Worm (Caenorhabditis elegans): ENCODE measurements around the gene srz-72.

DNA sequence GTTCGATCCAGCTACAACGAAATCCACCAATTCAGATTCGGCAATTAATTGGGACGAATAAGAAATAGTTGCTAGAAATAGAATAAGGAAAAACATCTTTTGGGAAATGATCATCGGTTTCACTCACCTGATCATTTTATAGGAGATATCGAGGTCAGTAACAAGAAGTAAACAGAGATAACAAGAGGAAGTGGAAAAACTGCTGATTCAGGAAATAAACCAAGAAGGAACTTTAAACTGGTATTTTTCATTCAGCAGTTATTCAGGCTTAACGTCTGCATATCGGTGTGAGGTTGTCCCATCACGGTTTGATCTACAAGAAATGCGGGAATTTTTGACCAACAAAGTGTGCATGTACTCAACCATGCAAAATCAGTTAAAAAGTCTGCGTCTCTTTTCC, 29.6 kb downstream of the srz-72 start, which contains the start of gene K03D3.2:
- no peak for TF ChIP-seq him-1 (tag; optimal IDR thresholded peaks at IDR 0.05)
- no peak for TF ChIP-seq W03F9.2 (tag; optimal IDR thresholded peaks at IDR 0.05)

Data from whole organism, L4/young adult.